Worm (Caenorhabditis elegans) whole organism, L4/young adult: ENCODE measurements around the gene srh-246.

Experiments used
- W03F9.2 ChIP-seq: fragments of 150-350 bp; optimal IDR thresholded peaks from 2 replicates; lab custom pipeline; 2014; ENCODE audit warnings: missing biosample characterization, missing genetic modification characterization
- dao-5 ChIP-seq: sonication (generic microtip); optimal IDR thresholded peaks from 2 replicates; lab custom pipeline; 2016; ENCODE audit warnings: missing genotype, missing genetic modification characterization, moderate library complexity, missing compliant biosample characterization
- him-1 ChIP-seq: sonication (generic microtip); optimal IDR thresholded peaks from 2 replicates; lab custom pipeline; 2016; ENCODE audit warnings: missing genotype, missing genetic modification reagents, missing genetic modification characterization, missing compliant biosample characterization

DNA sequence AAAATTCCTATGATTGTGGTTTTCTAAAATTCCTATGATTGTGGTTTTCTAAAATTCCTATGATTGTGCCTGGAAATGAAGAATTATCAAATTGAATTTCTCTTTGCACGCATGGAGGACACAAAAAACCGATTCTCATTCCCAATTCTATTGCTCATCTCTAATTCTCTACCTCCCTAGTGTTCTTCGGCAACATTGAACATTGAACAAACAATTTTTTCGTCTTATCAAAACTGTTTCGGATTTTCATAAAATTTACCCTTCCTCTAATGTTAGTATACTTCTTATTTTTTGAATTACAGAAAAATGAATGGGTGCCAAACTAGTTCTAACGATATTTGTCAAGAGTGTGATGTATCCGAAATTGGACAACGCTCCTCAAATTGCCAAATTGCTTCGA is 21.3 kb downstream of the srh-246 start, which contains the start of gene pals-31:
- TF ChIP-seq dao-5 (tag; lab: Kevin White, UChicago) (no peak), him-1 (tag; lab: Kevin White, UChicago) (no peak), W03F9.2 (tag; lab: Kevin White, UChicago) (no peak)
